Worm (Caenorhabditis elegans): Measurements from ENCODE around the gene thoc-2.
A peak's percentile ranks its signal among the peaks of the same experiment; 100 is the strongest.

The thoc-2 gene

DNA sequence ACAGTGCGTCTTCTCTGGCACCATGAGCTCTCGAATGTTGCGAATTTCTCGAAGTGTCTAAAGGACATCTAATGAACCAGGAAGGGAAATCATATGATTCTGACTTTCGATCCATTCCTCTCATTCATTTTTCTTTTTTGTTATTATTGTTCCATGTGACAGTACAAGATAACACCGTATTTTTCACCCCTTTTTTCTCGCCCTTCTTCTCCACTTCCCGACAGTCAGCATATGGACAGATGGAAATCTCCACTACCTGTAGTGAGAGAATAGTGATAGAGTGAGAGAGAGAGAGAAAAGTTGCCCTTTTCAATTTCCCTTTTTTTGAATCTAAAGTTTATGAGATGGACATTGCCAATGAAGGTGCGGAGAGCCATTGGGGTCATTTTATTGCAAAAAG lies 7.0 kb upstream of the thoc-2 start:
- TF ChIP-seq lin-39 (tag; optimal IDR thresholded peaks at IDR 0.05), result no peak
- no peak for TF ChIP-seq nhr-48 (tag; optimal IDR thresholded peaks at IDR 0.05)
- no peak for TF ChIP-seq zip-11 (GFP tag; IDR thresholded peaks at IDR 0.05)
- TF ChIP-seq dmd-9 (GFP tag; IDR thresholded peaks at IDR 0.05), result no peak
- peak; percentile 67 for TF ChIP-seq mxl-3 (GFP tag; optimal IDR thresholded peaks at IDR 0.05)
- TF ChIP-seq mes-2 (tag; optimal IDR thresholded peaks at IDR 0.05; ENCODE audit: poor library complexity, severe bottlenecking), result peak; percentile 19
- TF ChIP-seq ceh-32 (tag; optimal IDR thresholded peaks at IDR 0.05; ENCODE audit: poor library complexity), result no peak
- TF ChIP-seq ZK337.2 (GFP tag; IDR thresholded peaks at IDR 0.05), result no peak
- no peak for TF ChIP-seq lin-1 (GFP tag; IDR thresholded peaks at IDR 0.05)
- TF ChIP-seq hmg-1.1 (GFP tag; IDR thresholded peaks at IDR 0.05), result 0 out of 2 replicates have a peak, but pooled peaks have one; percentile 7
- TF ChIP-seq cey-2 (tag; optimal IDR thresholded peaks at IDR 0.05; ENCODE audit: borderline replicate concordance, insufficient read depth), result no peak
- no peak for TF ChIP-seq aly-2 (tag; optimal IDR thresholded peaks at IDR 0.05)
- TF ChIP-seq dpl-1 (GFP tag; optimal IDR thresholded peaks at IDR 0.05), result peak; percentile 7
- TF ChIP-seq hif-1 (tag; optimal IDR thresholded peaks at IDR 0.05), result no peak
- TF ChIP-seq lsy-2 (tag; optimal IDR thresholded peaks at IDR 0.05), result peak in 1 of 2 experiments; percentile 24
- TF ChIP-seq egl-43 (GFP tag; IDR thresholded peaks at IDR 0.05), result no peak
- peak; percentile 14 for TF ChIP-seq hlh-11 (tag; optimal IDR thresholded peaks at IDR 0.05)
- no peak for TF ChIP-seq ceh-62 (tag; optimal IDR thresholded peaks at IDR 0.05)
- TF ChIP-seq tra-1 (GFP tag; IDR thresholded peaks at IDR 0.05), result no peak
- no peak for TF ChIP-seq zfp-3 (GFP tag; conservative IDR thresholded peaks at IDR 0.05)
- no peak for TF ChIP-seq mxl-2 (GFP tag; conservative IDR thresholded peaks at IDR 0.05)
- no peak for TF ChIP-seq skn-1 (tag; optimal IDR thresholded peaks at IDR 0.05)
- TF ChIP-seq aha-1 (tag), result peak; percentile 95
- TF ChIP-seq nhr-28 (tag; optimal IDR thresholded peaks at IDR 0.05), result peak; percentile 90
- TF ChIP-seq vab-7 (GFP tag; IDR thresholded peaks at IDR 0.05), result no peak
- TF ChIP-seq nhr-102 (tag; optimal IDR thresholded peaks at IDR 0.05), result no peak
- TF ChIP-seq F44E2.7 (GFP tag; IDR thresholded peaks at IDR 0.05), result no peak
- TF ChIP-seq ZK546.5 (tag; optimal IDR thresholded peaks at IDR 0.05), result no peak
- no peak for TF ChIP-seq set-16 (GFP tag; IDR thresholded peaks at IDR 0.05)
- TF ChIP-seq mdl-1 (tag; optimal IDR thresholded peaks at IDR 0.05), result peak in 1 of 2 experiments; percentile 50
- peak; percentile 71 for TF ChIP-seq dmd-6 (GFP tag; IDR thresholded peaks at IDR 0.05)
- no peak for TF ChIP-seq lin-38 (GFP tag; IDR thresholded peaks at IDR 0.05)
- peak; percentile 24 for TF ChIP-seq nhr-77 (tag; optimal IDR thresholded peaks at IDR 0.05)
- TF ChIP-seq Y105C5A.15 (GFP tag; IDR thresholded peaks at IDR 0.05), result no peak
- TF ChIP-seq tag-97 (GFP tag; IDR thresholded peaks at IDR 0.05), result no peak
- TF ChIP-seq hlh-30 (tag; optimal IDR thresholded peaks at IDR 0.05; ENCODE audit: insufficient read depth), result peak; percentile 78
- no peak for TF ChIP-seq spr-1 (tag; optimal IDR thresholded peaks at IDR 0.05)
- TF ChIP-seq lin-13 (GFP tag; optimal IDR thresholded peaks at IDR 0.05), result no peak
- TF ChIP-seq ztf-7 (tag; optimal IDR thresholded peaks at IDR 0.05), result no peak
- TF ChIP-seq nhr-111 (GFP tag; optimal IDR thresholded peaks at IDR 0.05), result no peak
- TF ChIP-seq gei-8 (GFP tag; optimal IDR thresholded peaks at IDR 0.05), result no peak
- TF ChIP-seq Y48G9A.11 (GFP tag; IDR thresholded peaks at IDR 0.05), result no peak

DNA sequence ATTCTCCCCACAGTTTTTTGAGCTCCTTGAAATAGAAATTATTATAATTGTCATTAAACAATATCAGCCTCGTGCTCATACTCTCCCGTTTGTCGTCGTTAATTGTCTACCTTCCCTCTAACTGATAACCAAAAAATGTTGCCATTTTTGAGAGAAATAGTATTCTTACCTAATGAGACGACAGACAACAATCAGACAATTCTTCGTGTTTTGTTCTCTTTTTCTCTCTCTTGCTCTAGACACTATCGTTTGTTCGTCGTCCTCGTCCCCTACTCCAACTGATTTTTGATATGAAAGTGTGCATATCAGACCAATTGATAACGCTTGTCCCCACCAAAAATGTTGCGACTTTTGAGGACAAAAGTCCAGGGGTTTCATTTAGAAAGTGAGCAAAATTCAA lies 6.3 kb upstream of the thoc-2 start:
- TF ChIP-seq ztf-7 (tag; optimal IDR thresholded peaks at IDR 0.05), result peak; percentile 4
- peak in 1 of 2 experiments; percentile 15 for TF ChIP-seq daf-16 (GFP tag; optimal IDR thresholded peaks at IDR 0.05)
- peak; percentile 80 for TF ChIP-seq daf-16 (tag; optimal IDR thresholded peaks at IDR 0.05)
- TF ChIP-seq lir-3 (tag; optimal IDR thresholded peaks at IDR 0.05), result no peak
- no peak for TF ChIP-seq ama-1 (optimal IDR thresholded peaks at IDR 0.05)
- peak; percentile 32 for TF ChIP-seq mep-1 (tag; optimal IDR thresholded peaks at IDR 0.05)
- peak in 1 of 2 experiments; percentile 66 for TF ChIP-seq mdl-1 (tag; optimal IDR thresholded peaks at IDR 0.05)
- peak; percentile 93 for TF ChIP-seq dmd-6 (GFP tag; IDR thresholded peaks at IDR 0.05)
- TF ChIP-seq madf-5 (GFP tag; IDR thresholded peaks at IDR 0.05), result no peak
- TF ChIP-seq dve-1 (tag; optimal IDR thresholded peaks at IDR 0.05; ENCODE audit: insufficient read depth), result peak; percentile 88
- TF ChIP-seq nhr-28 (tag; optimal IDR thresholded peaks at IDR 0.05), result peak; percentile 84
- no peak for TF ChIP-seq mxl-2 (GFP tag; conservative IDR thresholded peaks at IDR 0.05)
- TF ChIP-seq aha-1 (tag), result peak; percentile 7
- TF ChIP-seq lin-13 (GFP tag; optimal IDR thresholded peaks at IDR 0.05), result peak; percentile 7
- no peak for TF ChIP-seq unc-62 (GFP tag; optimal IDR thresholded peaks at IDR 0.05 in 1 of 2)
- no peak for TF ChIP-seq unc-62 (tag; optimal IDR thresholded peaks at IDR 0.05)
- TF ChIP-seq fkh-10 (GFP tag; optimal IDR thresholded peaks at IDR 0.05), result no peak
- TF ChIP-seq php-3 (GFP tag; IDR thresholded peaks at IDR 0.05), result peak; percentile 61; the same call in 1 of the 2 replicates

All from whole organism, L4 larva.